Worm (Caenorhabditis elegans): Measurements from ENCODE around the gene wrt-4.

- TF ChIP-seq unc-130 (GFP tag; optimal IDR thresholded peaks at IDR 0.05): no peak
- TF ChIP-seq lin-35 (GFP tag; optimal IDR thresholded peaks at IDR 0.05): peak in 1 of 3 experiments; percentile 72
- TF ChIP-seq ztf-26 (tag; optimal IDR thresholded peaks at IDR 0.05): peak; percentile 70
- no peak for TF ChIP-seq ets-4 (GFP tag; optimal IDR thresholded peaks at IDR 0.05)
- no peak for TF ChIP-seq unc-62 (GFP tag; optimal IDR thresholded peaks at IDR 0.05)
- TF ChIP-seq aptf-3 (GFP tag; IDR thresholded peaks at IDR 0.05): no peak
- peak; percentile 40 for TF ChIP-seq madf-10 (tag; optimal IDR thresholded peaks at IDR 0.05)
- no peak for TF ChIP-seq sea-2 (GFP tag; IDR thresholded peaks at IDR 0.05)
Measured at ce11 chrX:15736419-15736818, 20.6 kb downstream of the wrt-4 start.

Measured in whole organism, young adult.